Worm (Caenorhabditis elegans) whole organism, late embryonic: ENCODE results near the gene mlt-4.
"Not testable (repeated sequence)": the region's sequence is repeated elsewhere in the genome, so short reads cannot be mapped to it uniquely, and the experiment has no call there.

Source experiments
- C08G9.2 ChIP-seq: sonication (generic microtip); optimal IDR thresholded peaks from 2 replicates; lab custom pipeline; 2016; ENCODE audit warnings: mild to moderate bottlenecking, missing genetic modification characterization, moderate library complexity, missing compliant biosample characterization
- C38D4.7 ChIP-seq: fragments of 200-800 bp; sonication (Bioruptor generic); optimal IDR thresholded peaks from 2 replicates; lab custom pipeline; 2018; ENCODE audit warnings: mild to moderate bottlenecking, missing genetic modification characterization, moderate library complexity, missing compliant biosample characterization
- F13H6.1 ChIP-seq: sonication (generic microtip); optimal IDR thresholded peaks from 2 replicates; lab custom pipeline; 2016; ENCODE audit warnings: missing genetic modification characterization, missing compliant biosample characterization
- K02D7.2 ChIP-seq: sonication (generic microtip); optimal IDR thresholded peaks from 2 replicates; lab custom pipeline; 2017; ENCODE audit warnings: mild to moderate bottlenecking, missing genetic modification characterization, missing compliant biosample characterization
- K09A11.1 ChIP-seq: sonication (generic microtip); optimal IDR thresholded peaks from 2 replicates; lab custom pipeline; 2017; ENCODE audit warnings: antibody characterized with exemption, mild to moderate bottlenecking, missing genetic modification characterization, missing compliant biosample characterization; ENCODE audit not compliant: insufficient read depth
- T23F11.4 ChIP-seq: fragments of 200-800 bp; sonication (Bioruptor generic); optimal IDR thresholded peaks from 2 replicates; lab custom pipeline; 2018; ENCODE audit warnings: mild to moderate bottlenecking, missing genetic modification characterization, missing compliant biosample characterization
- ceh-18 ChIP-seq: sonication (generic microtip); optimal IDR thresholded peaks from 2 replicates; lab custom pipeline; 2016; ENCODE audit warnings: missing genetic modification characterization, missing compliant biosample characterization
- ceh-19 ChIP-seq: fragments of 200-800 bp; sonication (Bioruptor generic); optimal IDR thresholded peaks from 2 replicates; lab custom pipeline; 2018; ENCODE audit warnings: mild to moderate bottlenecking, missing genetic modification characterization, missing compliant biosample characterization
- ceh-2 ChIP-seq: sonication (generic microtip); optimal IDR thresholded peaks from 2 replicates; lab custom pipeline; 2016; ENCODE audit warnings: missing genotype, missing genetic modification characterization, missing compliant biosample characterization
- ceh-30 ChIP-seq: fragments of 150-350 bp; optimal IDR thresholded peaks from 2 replicates; lab custom pipeline; 2014; ENCODE audit warnings: missing biosample characterization, missing genetic modification characterization
- ceh-31 ChIP-seq: sonication (generic microtip); optimal IDR thresholded peaks from 2 replicates; lab custom pipeline; 2016; ENCODE audit warnings: missing genetic modification characterization, missing compliant biosample characterization
- ceh-6 ChIP-seq: fragments of 200-800 bp; sonication (Bioruptor generic); optimal IDR thresholded peaks from 2 replicates; lab custom pipeline; 2018; ENCODE audit warnings: mild to moderate bottlenecking, missing genetic modification characterization, missing compliant biosample characterization
- che-1 ChIP-seq: sonication (generic microtip); optimal IDR thresholded peaks from 2 replicates; lab custom pipeline; 2016; ENCODE audit warnings: mild to moderate bottlenecking, missing genetic modification characterization, missing compliant biosample characterization
- dve-1 ChIP-seq: sonication (generic microtip); optimal IDR thresholded peaks from 2 replicates; lab custom pipeline; 2017; ENCODE audit warnings: antibody characterized with exemption, mild to moderate bottlenecking, missing genetic modification characterization, missing compliant biosample characterization
- elt-4 ChIP-seq: sonication (generic microtip); optimal IDR thresholded peaks from 2 replicates; lab custom pipeline; 2016; ENCODE audit warnings: missing genetic modification characterization, missing compliant biosample characterization
- ets-4 ChIP-seq: sonication (generic microtip); optimal IDR thresholded peaks from 2 replicates; lab custom pipeline; 2016; ENCODE audit warnings: missing genetic modification characterization, missing compliant biosample characterization
- eyg-1 ChIP-seq: sonication (generic microtip); optimal IDR thresholded peaks from 2 replicates; lab custom pipeline; 2016; ENCODE audit warnings: missing genotype, missing genetic modification characterization, missing compliant biosample characterization
- fkh-10 ChIP-seq: fragments of 150-350 bp; optimal IDR thresholded peaks from 2 replicates; lab custom pipeline; 2014; ENCODE audit warnings: missing biosample characterization, missing genetic modification reagents, missing genetic modification characterization
- fkh-6 ChIP-seq: sonication (generic microtip); optimal IDR thresholded peaks from 2 replicates; lab custom pipeline; 2016; ENCODE audit warnings: missing genetic modification characterization, missing compliant biosample characterization
- gmeb-2 ChIP-seq: sonication (generic microtip); optimal IDR thresholded peaks from 2 replicates; lab custom pipeline; 2016; ENCODE audit warnings: missing genetic modification characterization, inconsistent platforms, missing compliant biosample characterization
- hlh-13 ChIP-seq: fragments of 200-800 bp; sonication (Bioruptor generic); optimal IDR thresholded peaks from 2 replicates; lab custom pipeline; 2018; ENCODE audit warnings: mild to moderate bottlenecking, missing genetic modification characterization, missing compliant biosample characterization
- hlh-15 ChIP-seq: sonication (generic microtip); optimal IDR thresholded peaks from 2 replicates; lab custom pipeline; 2016; ENCODE audit warnings: missing genetic modification characterization, missing compliant biosample characterization
- madf-2 ChIP-seq: sonication (generic microtip); optimal IDR thresholded peaks from 2 replicates; lab custom pipeline; 2017; ENCODE audit warnings: missing genetic modification characterization, missing compliant biosample characterization
- nfya-1 ChIP-seq: sonication (generic microtip); optimal IDR thresholded peaks from 2 replicates; lab custom pipeline; 2017; ENCODE audit warnings: missing genetic modification characterization, mild to moderate bottlenecking, missing compliant biosample characterization, antibody characterized with exemption, moderate library complexity
- nhr-11 ChIP-seq: fragments of 150-350 bp; optimal IDR thresholded peaks from 2 replicates; lab custom pipeline; 2014; ENCODE audit warnings: missing biosample characterization, missing genetic modification characterization
- npax-4 ChIP-seq: sonication (generic microtip); optimal IDR thresholded peaks from 2 replicates; lab custom pipeline; 2016; ENCODE audit warnings: missing genetic modification characterization, missing compliant biosample characterization
- pag-3 ChIP-seq: sonication (generic microtip); optimal IDR thresholded peaks from 2 replicates; lab custom pipeline; 2016; ENCODE audit warnings: missing compliant biosample characterization, missing genetic modification characterization, borderline replicate concordance
- pat-9 ChIP-seq: fragments of 200-800 bp; sonication (Bioruptor generic); optimal IDR thresholded peaks from 2 replicates; lab custom pipeline; 2018; ENCODE audit warnings: mild to moderate bottlenecking, missing genetic modification characterization, moderate library complexity, missing compliant biosample characterization
- pha-4 ChIP-seq: fragments of 150-350 bp; optimal IDR thresholded peaks from 2 replicates; lab custom pipeline; 2018; ENCODE audit warnings: missing biosample characterization, missing genetic modification reagents, missing genetic modification characterization
- pqm-1 ChIP-seq: sonication (generic microtip); optimal IDR thresholded peaks from 2 replicates; lab custom pipeline; 2016; ENCODE audit warnings: missing genetic modification characterization, missing compliant biosample characterization
- ref-2 ChIP-seq: sonication (generic microtip); optimal IDR thresholded peaks from 2 replicates; lab custom pipeline; 2016; ENCODE audit warnings: missing genetic modification characterization, missing compliant biosample characterization
- rnt-1 ChIP-seq: sonication (generic microtip); optimal IDR thresholded peaks from 2 replicates; lab custom pipeline; 2016; ENCODE audit warnings: missing genetic modification characterization, missing compliant biosample characterization
- sox-2 ChIP-seq: fragments of 200-800 bp; sonication (Bioruptor generic); IDR thresholded peaks from 2 replicates; pipeline ENCODE4 v1.3.6; 2022; ENCODE audit warnings: missing genetic modification reagents, missing genetic modification characterization, missing compliant biosample characterization
- sox-4 ChIP-seq: sonication (generic microtip); optimal IDR thresholded peaks from 2 replicates; lab custom pipeline; 2017; ENCODE audit warnings: mild to moderate bottlenecking, missing genetic modification characterization, inconsistent platforms, missing compliant biosample characterization
- syd-9 ChIP-seq: sonication (generic microtip); optimal IDR thresholded peaks from 2 replicates; lab custom pipeline; 2016; ENCODE audit warnings: mild to moderate bottlenecking, missing genetic modification characterization, moderate library complexity, missing compliant biosample characterization
- tbx-2 ChIP-seq: sonication (generic microtip); optimal IDR thresholded peaks from 2 replicates; lab custom pipeline; 2016; ENCODE audit warnings: missing genetic modification characterization, missing compliant biosample characterization
- tbx-7 ChIP-seq: sonication (generic microtip); optimal IDR thresholded peaks from 2 replicates; lab custom pipeline; 2016; ENCODE audit warnings: missing genotype, missing genetic modification characterization, missing compliant biosample characterization
- ttx-3 ChIP-seq: sonication (generic microtip); optimal IDR thresholded peaks from 2 replicates; lab custom pipeline; 2016; ENCODE audit warnings: missing genetic modification reagents, missing genetic modification characterization, missing compliant biosample characterization
- zip-5 ChIP-seq: sonication (generic microtip); optimal IDR thresholded peaks from 2 replicates; lab custom pipeline; 2016; ENCODE audit warnings: missing genetic modification characterization, missing compliant biosample characterization
- ztf-16 ChIP-seq: sonication (generic microtip); optimal IDR thresholded peaks from 2 replicates; lab custom pipeline; 2017; ENCODE audit warnings: missing genetic modification characterization, missing compliant biosample characterization

mlt-4 gene

DNA sequence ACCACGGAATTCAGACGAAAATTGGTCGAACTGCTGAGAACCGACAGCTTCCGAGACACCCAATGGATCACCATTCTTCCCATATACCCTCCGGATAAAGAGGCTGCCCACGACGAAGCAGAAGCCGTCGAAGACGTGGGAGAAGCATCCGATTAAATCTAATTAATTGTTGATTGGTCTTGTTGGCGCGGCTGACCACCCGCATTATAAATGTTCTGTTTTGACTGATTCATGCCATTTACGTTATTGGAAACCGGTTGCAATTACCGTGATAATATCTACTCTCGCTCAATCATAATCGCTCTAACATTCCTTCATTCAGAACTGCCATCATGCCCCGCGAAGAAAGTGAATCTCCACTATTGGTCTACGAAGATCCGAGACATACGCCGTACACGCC lies 14.1 kb upstream of the mlt-4 start, which contains the start of gene ZC15.3:
Gene ZC15.3 (plus strand): TSS at position 301 of the 400 bp plus-strand sequence.
- not testable (repeated sequence) for TF ChIP-seq ceh-30 (tag; lab: Kevin White, UChicago); sox-2 (GFP tag; lab: Robert Waterston, UW); K02D7.2 (tag; lab: Kevin White, UChicago)

DNA sequence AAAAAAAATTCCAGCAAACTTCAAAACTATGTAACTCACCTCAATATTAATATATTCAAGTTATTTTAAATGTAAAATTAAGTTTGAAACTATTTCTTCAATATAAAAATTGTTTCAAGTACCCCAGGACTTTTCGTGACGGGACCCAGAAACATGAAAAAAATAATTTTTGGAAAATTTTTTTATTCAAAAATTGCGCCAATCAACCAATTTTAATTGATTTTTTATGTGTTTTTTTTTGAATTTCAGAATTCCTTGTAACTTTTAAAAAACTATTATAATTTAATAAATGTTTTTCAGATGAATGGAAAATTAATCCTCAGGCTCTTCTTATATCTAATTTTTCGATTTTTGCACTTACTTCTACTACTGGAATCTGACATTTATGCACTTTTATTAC lies 8.4 kb upstream of the mlt-4 start, which contains the start of gene ZC15.5:
Gene ZC15.5 (plus strand): TSS at position 301 of the 400 bp plus-strand sequence.
- TF ChIP-seq che-1 (tag; lab: Kevin White, UChicago) (no peak), hlh-15 (tag; lab: Kevin White, UChicago) (no peak), fkh-6 (tag; lab: Kevin White, UChicago) (no peak), sox-2 (GFP tag; lab: Robert Waterston, UW) (no peak), fkh-10 (GFP tag; lab: Kevin White, UChicago) (no peak), ref-2 (tag; lab: Kevin White, UChicago) (no peak)

DNA sequence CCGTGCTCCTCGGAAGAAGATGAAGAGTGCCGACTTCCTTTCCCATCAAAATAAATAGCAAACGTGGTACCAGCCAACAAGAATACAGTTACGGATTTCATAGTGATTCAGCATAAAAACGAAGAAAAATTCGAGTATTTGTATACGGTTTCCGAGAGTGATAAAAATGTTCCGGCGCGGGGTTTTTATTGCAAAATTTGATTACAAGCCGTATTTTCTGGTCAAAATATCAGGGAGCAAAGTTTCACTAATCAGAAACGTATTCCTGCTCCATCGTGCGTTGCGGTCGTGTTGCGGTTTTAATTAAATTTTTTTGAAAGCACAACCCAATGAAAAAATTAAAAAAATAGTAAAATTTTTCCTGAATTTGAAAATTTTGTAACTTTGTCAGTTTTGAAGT lies 5.2 kb upstream of the mlt-4 start, which contains the start of gene clec-261:
Gene clec-261 (minus strand): TSS at position 101 of the 400 bp plus-strand sequence.
- TF ChIP-seq C38D4.7 (GFP tag; lab: Kevin White, UChicago) (no peak), F13H6.1 (tag; lab: Kevin White, UChicago) (no peak), K09A11.1 (tag; lab: Kevin White, UChicago) (no peak), rnt-1 (no peak), eyg-1 (tag; lab: Kevin White, UChicago) (no peak), tbx-2 (tag; lab: Kevin White, UChicago) (no peak), ceh-6 (no peak), C08G9.2 (tag; lab: Kevin White, UChicago) (no peak), ttx-3 (tag; lab: Kevin White, UChicago) (no peak), madf-2 (tag; lab: Kevin White, UChicago) (no peak), fkh-10 (GFP tag; lab: Kevin White, UChicago) (no peak), syd-9 (tag; lab: Kevin White, UChicago) (no peak), gmeb-2 (tag; lab: Kevin White, UChicago) (no peak), pag-3 (tag; lab: Kevin White, UChicago) (no peak), pha-4 (tag; lab: Kevin White, UChicago) (no peak), npax-4 (tag; lab: Kevin White, UChicago) (no peak), hlh-13 (GFP tag; lab: Kevin White, UChicago) (no peak), ets-4 (tag; lab: Kevin White, UChicago) (no peak), ceh-19 (GFP tag; lab: Kevin White, UChicago) (no peak), elt-4 (tag; lab: Kevin White, UChicago) (no peak)
- TF ChIP-seq, all 69 proteins: peak for 0

DNA sequence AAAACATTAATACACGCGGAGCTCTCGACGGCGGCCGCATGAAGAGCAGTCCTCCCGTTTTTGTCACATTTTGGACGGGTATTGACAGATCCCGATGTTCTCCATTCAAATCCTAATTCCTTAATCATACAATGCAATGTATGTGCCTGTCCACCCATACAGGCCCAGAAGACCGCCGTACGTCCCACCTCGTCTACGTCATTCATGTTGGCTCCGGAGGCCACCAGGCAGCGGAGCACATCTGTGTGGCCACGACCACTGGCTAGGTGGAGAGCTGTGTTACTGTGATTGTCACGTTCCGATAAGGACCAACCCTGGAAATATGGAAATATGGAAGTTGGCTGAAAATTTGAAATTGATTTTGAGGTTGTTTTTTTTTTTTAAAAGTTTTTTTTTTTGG lies 6.4 kb downstream of the mlt-4 start:
- TF ChIP-seq pat-9 (tag; lab: Kevin White, UChicago) = no peak
- no peak for TF ChIP-seq ceh-6
- no peak for TF ChIP-seq ceh-2 (tag; lab: Kevin White, UChicago)
- no peak for TF ChIP-seq T23F11.4 (GFP tag; lab: Kevin White, UChicago)
- TF ChIP-seq pqm-1 (tag; lab: Kevin White, UChicago) = no peak
- no peak for TF ChIP-seq tbx-7
- TF ChIP-seq zip-5 (tag; lab: Kevin White, UChicago) = no peak
- TF ChIP-seq K09A11.1 (tag; lab: Kevin White, UChicago) = no peak
- TF ChIP-seq ceh-18 (tag; lab: Kevin White, UChicago) = no peak
- TF ChIP-seq K02D7.2 (tag; lab: Kevin White, UChicago) = no peak
- TF ChIP-seq ztf-16 = no peak
- TF ChIP-seq sox-4 = no peak
- no peak for TF ChIP-seq nhr-11 (tag; lab: Kevin White, UChicago)
- no peak for TF ChIP-seq hlh-13 (GFP tag; lab: Kevin White, UChicago)
- TF ChIP-seq nfya-1 (tag; lab: Kevin White, UChicago) = no peak
- TF ChIP-seq eyg-1 (tag; lab: Kevin White, UChicago) = no peak
- TF ChIP-seq elt-4 (tag; lab: Kevin White, UChicago) = no peak
- TF ChIP-seq ceh-31 (tag; lab: Kevin White, UChicago) = no peak
- TF ChIP-seq dve-1 = no peak
